Worm (Caenorhabditis elegans): ENCODE results near the gene pxmp-4.

pxmp-4 gene

ce11 chrIV:291851-292367 is 45.1 kb downstream of the pxmp-4 start:
- TF ChIP-seq ceh-39 (tag; optimal IDR thresholded peaks at IDR 0.05), result no peak

DNA sequence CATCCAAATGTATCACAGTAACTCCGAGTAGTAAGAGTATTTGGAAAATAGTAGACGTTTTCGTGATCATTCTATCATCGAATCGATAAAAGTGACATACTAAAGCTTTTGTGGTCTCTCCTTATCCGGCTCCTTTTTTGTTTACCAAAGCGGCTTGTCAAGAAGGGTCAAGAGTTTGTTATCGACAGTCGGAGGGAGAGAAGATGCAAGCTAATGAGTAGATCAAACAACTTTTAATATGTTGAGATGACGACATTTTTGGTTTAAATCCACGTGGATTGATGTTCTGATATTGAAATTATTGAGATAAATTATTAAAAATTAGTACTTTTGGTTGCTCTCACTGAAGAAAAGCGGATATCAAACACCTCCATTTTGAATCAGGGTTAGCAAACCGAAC is 45.6 kb downstream of the pxmp-4 start, which contains the start of gene T21D12.7:
TSS of gene T21D12.7 (minus strand) at position 101 of the 400 bp plus-strand sequence.
- TF ChIP-seq mls-2 (tag; optimal IDR thresholded peaks at IDR 0.05) (no peak), sptf-1 (tag; optimal IDR thresholded peaks at IDR 0.05) (no peak), bed-3 (GFP tag; optimal IDR thresholded peaks at IDR 0.05) (no peak), unc-39 (tag; optimal IDR thresholded peaks at IDR 0.05) (no peak), nhr-12 (tag; optimal IDR thresholded peaks at IDR 0.05) (no peak), blmp-1 (tag; optimal IDR thresholded peaks at IDR 0.05) (no peak), zip-8 (tag; optimal IDR thresholded peaks at IDR 0.05) (no peak), sem-2 (GFP tag; optimal IDR thresholded peaks at IDR 0.05) (no peak), unc-62 (GFP tag; optimal IDR thresholded peaks at IDR 0.05) (no peak), hlh-1 (tag; optimal IDR thresholded peaks at IDR 0.05) (no peak)

DNA sequence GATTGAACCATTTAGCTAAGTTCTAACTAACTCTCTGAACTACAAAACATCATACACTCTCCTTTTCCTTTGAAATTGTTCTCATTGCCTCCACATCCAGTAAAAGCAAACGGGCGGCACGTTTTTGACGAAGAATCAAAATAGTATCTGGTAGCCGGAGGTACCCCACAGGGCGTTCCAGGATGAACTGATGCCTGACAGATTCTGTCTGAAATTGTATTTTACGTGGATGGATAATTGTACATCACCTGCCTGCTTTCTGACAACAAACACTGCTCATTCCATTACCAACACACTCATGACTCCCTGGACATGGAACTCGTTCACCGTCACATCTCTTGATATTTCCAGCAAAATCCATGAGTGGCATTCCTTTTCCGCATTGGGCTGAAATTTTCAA is 46.6 kb downstream of the pxmp-4 start:
- TF ChIP-seq unc-120 (tag; optimal IDR thresholded peaks at IDR 0.05; ENCODE audit: poor library complexity, severe bottlenecking) (no peak), lin-32 (GFP tag; optimal IDR thresholded peaks at IDR 0.05) (no peak), zip-8 (tag; optimal IDR thresholded peaks at IDR 0.05) (no peak), flh-1 (GFP tag; optimal IDR thresholded peaks at IDR 0.05) (no peak), blmp-1 (tag; optimal IDR thresholded peaks at IDR 0.05) (no peak), nhr-76 (tag; optimal IDR thresholded peaks at IDR 0.05) (no peak), mep-1 (tag; optimal IDR thresholded peaks at IDR 0.05) (no peak), sptf-1 (tag; optimal IDR thresholded peaks at IDR 0.05) (no peak), snpc-4 (tag; optimal IDR thresholded peaks at IDR 0.05) (no peak), mls-2 (tag; optimal IDR thresholded peaks at IDR 0.05) (no peak), nhr-2 (tag; optimal IDR thresholded peaks at IDR 0.05) (no peak), ham-2 (GFP tag; optimal IDR thresholded peaks at IDR 0.05) (no peak), bed-3 (GFP tag; optimal IDR thresholded peaks at IDR 0.05) (no peak), unc-62 (GFP tag; optimal IDR thresholded peaks at IDR 0.05) (no peak), lin-13 (tag; optimal IDR thresholded peaks at IDR 0.05) (no peak), elt-1 (tag; optimal IDR thresholded peaks at IDR 0.05; ENCODE audit: borderline replicate concordance, insufficient read depth) (no peak), ceh-43 (GFP tag; optimal IDR thresholded peaks at IDR 0.05) (no peak), cnd-1 (tag; optimal IDR thresholded peaks at IDR 0.05) (no peak), M03D4.4 (tag; optimal IDR thresholded peaks at IDR 0.05) (no peak), ztf-11 (tag; optimal IDR thresholded peaks at IDR 0.05) (no peak)

- TF ChIP-seq nhr-28 (tag; optimal IDR thresholded peaks at IDR 0.05) (no peak), elt-1 (tag; optimal IDR thresholded peaks at IDR 0.05; ENCODE audit: borderline replicate concordance, insufficient read depth) (no peak), nhr-237 (tag; optimal IDR thresholded peaks at IDR 0.05) (no peak), unc-62 (GFP tag; optimal IDR thresholded peaks at IDR 0.05) (no peak), lin-32 (GFP tag; optimal IDR thresholded peaks at IDR 0.05) (no peak), nhr-76 (tag; optimal IDR thresholded peaks at IDR 0.05) (no peak), hlh-1 (tag; optimal IDR thresholded peaks at IDR 0.05) (no peak), nhr-12 (tag; optimal IDR thresholded peaks at IDR 0.05) (no peak), snpc-4 (tag; optimal IDR thresholded peaks at IDR 0.05) (no peak), ceh-39 (tag; optimal IDR thresholded peaks at IDR 0.05) (no peak), unc-39 (tag; optimal IDR thresholded peaks at IDR 0.05) (no peak), ces-1 (GFP tag; optimal IDR thresholded peaks at IDR 0.05) (no peak), elt-3 (tag; optimal IDR thresholded peaks at IDR 0.05) (no peak), lin-13 (tag; optimal IDR thresholded peaks at IDR 0.05) (no peak), unc-120 (tag; optimal IDR thresholded peaks at IDR 0.05; ENCODE audit: poor library complexity, severe bottlenecking) (no peak), ztf-11 (tag; optimal IDR thresholded peaks at IDR 0.05) (no peak)
Measured at ce11 chrIV:288027-288426, 49.0 kb downstream of the pxmp-4 start, which contains the start of gene T21D12.14. T21D12.14 (minus strand) TSS chrIV:288127.

Measured in whole organism, mixed stage, embryonic.